Fruit fly (Drosophila melanogaster): ENCODE data around the gene CG7031.
A peak's percentile ranks its signal among the peaks of the same experiment; 100 is the strongest.

Gene CG7031

dm6 chr3R:22822729-22823128 is 18.6 kb downstream of the CG7031 start (continued):
- TF ChIP-seq jigr1 (GFP tag; IDR thresholded peaks at IDR 0.05): no peak
- TF ChIP-seq BEAF-32 (GFP tag; optimal IDR thresholded peaks at IDR 0.05): no peak
- no peak for TF ChIP-seq zen2 (GFP tag; IDR thresholded peaks at IDR 0.05; ENCODE audit: partially characterized antibody)
- peak; percentile 32 for TF ChIP-seq sens (GFP tag)
- TF ChIP-seq Camta (GFP tag; optimal IDR thresholded peaks at IDR 0.05): no peak
- no peak for TF ChIP-seq pum (GFP tag; optimal IDR thresholded peaks at IDR 0.05)
- no peak for TF ChIP-seq H2.0 (GFP tag; IDR thresholded peaks at IDR 0.05)
- no peak for TF ChIP-seq pan (optimal IDR thresholded peaks at IDR 0.05)
- no peak for TF ChIP-seq pan (GFP tag; optimal IDR thresholded peaks at IDR 0.05 in 1 of 2, IDR thresholded peaks at IDR 0.05 in 1 of 2)
- TF ChIP-seq CG14710 (tag; optimal IDR thresholded peaks at IDR 0.05): no peak
- no peak for TF ChIP-seq al (GFP tag; IDR thresholded peaks at IDR 0.05)
- TF ChIP-seq D19A (tag; optimal IDR thresholded peaks at IDR 0.05): no peak
- no peak for TF ChIP-seq ssp (GFP tag; IDR thresholded peaks at IDR 0.05)
- no peak for TF ChIP-seq dmrt11E (tag; optimal IDR thresholded peaks at IDR 0.05)
- TF ChIP-seq CG1792 (GFP tag; optimal IDR thresholded peaks at IDR 0.05): no peak
- TF ChIP-seq Drgx (GFP tag; IDR thresholded peaks at IDR 0.05): no peak
- TF ChIP-seq CG2129 (GFP tag; IDR thresholded peaks at IDR 0.05; ENCODE audit: partially characterized antibody): no peak
- no peak for TF ChIP-seq chinmo (GFP tag; IDR thresholded peaks at IDR 0.05; ENCODE audit: partially characterized antibody)
- TF ChIP-seq CrebB (tag; optimal IDR thresholded peaks at IDR 0.05): no peak
- TF ChIP-seq CG14860 (GFP tag; IDR thresholded peaks at IDR 0.05; ENCODE audit: partially characterized antibody): no peak
- TF ChIP-seq Aef1 (GFP tag; IDR thresholded peaks at IDR 0.05): no peak
- peak; percentile 11 for TF ChIP-seq CG12391 (tag; optimal IDR thresholded peaks at IDR 0.05)
- TF ChIP-seq CG17328 (GFP tag; IDR thresholded peaks at IDR 0.05): no peak
- TF ChIP-seq Lhr (GFP tag; optimal IDR thresholded peaks at IDR 0.05): no peak
- no peak for TF ChIP-seq Nf-YC (tag; optimal IDR thresholded peaks at IDR 0.05)
- TF ChIP-seq btn (GFP tag; optimal IDR thresholded peaks at IDR 0.05): no peak
- no peak for TF ChIP-seq CG15011 (GFP tag; optimal IDR thresholded peaks at IDR 0.05)
- no peak for TF ChIP-seq HHEX (GFP tag; optimal IDR thresholded peaks at IDR 0.05)
- TF ChIP-seq Hmr (GFP tag; optimal IDR thresholded peaks at IDR 0.05): peak; percentile 42
- TF ChIP-seq sima (GFP tag; optimal IDR thresholded peaks at IDR 0.05): no peak
- TF ChIP-seq klu (GFP tag; IDR thresholded peaks at IDR 0.05): no peak
- TF ChIP-seq CG3838 (GFP tag; optimal IDR thresholded peaks at IDR 0.05): no peak
- TF ChIP-seq otp (GFP tag; IDR thresholded peaks at IDR 0.05): no peak
- no peak for TF ChIP-seq Gsc (GFP tag; IDR thresholded peaks at IDR 0.05)
- no peak for TF ChIP-seq CG5245 (GFP tag; optimal IDR thresholded peaks at IDR 0.05)
- no peak for TF ChIP-seq CG4360 (GFP tag; IDR thresholded peaks at IDR 0.05)
- TF ChIP-seq CG8388 (GFP tag; optimal IDR thresholded peaks at IDR 0.05): no peak
- TF ChIP-seq Jarid2 (GFP tag; optimal IDR thresholded peaks at IDR 0.05): no peak
- TF ChIP-seq Lim3 (GFP tag; IDR thresholded peaks at IDR 0.05): no peak
- TF ChIP-seq run (tag; optimal IDR thresholded peaks at IDR 0.05): no peak
- TF ChIP-seq ci (GFP tag; IDR thresholded peaks at IDR 0.05): no peak
- no peak for TF ChIP-seq Neu2 (GFP tag; optimal IDR thresholded peaks at IDR 0.05; ENCODE audit: borderline replicate concordance)
- no peak for TF ChIP-seq CG11695 (GFP tag; IDR thresholded peaks at IDR 0.05)
- TF ChIP-seq CG9215 (GFP tag; IDR thresholded peaks at IDR 0.05): no peak
- no peak for TF ChIP-seq CG8478 (optimal IDR thresholded peaks at IDR 0.05)
- TF ChIP-seq CG34422 (GFP tag; IDR thresholded peaks at IDR 0.05): no peak
- no peak for TF ChIP-seq wor (GFP tag; IDR thresholded peaks at IDR 0.05)
- TF ChIP-seq prd (optimal IDR thresholded peaks at IDR 0.05): no peak
- no peak for TF ChIP-seq prd (GFP tag; IDR thresholded peaks at IDR 0.05)
- TF ChIP-seq CG31224 (GFP tag; IDR thresholded peaks at IDR 0.05): no peak
- TF ChIP-seq CG6689 (GFP tag; IDR thresholded peaks at IDR 0.05): no peak
- TF ChIP-seq Hand (GFP tag; optimal IDR thresholded peaks at IDR 0.05): peak; percentile 19
- TF ChIP-seq CG4404 (GFP tag; IDR thresholded peaks at IDR 0.05): no peak
